Worm (Caenorhabditis elegans): ENCODE data around the gene argn-1.

DNA sequence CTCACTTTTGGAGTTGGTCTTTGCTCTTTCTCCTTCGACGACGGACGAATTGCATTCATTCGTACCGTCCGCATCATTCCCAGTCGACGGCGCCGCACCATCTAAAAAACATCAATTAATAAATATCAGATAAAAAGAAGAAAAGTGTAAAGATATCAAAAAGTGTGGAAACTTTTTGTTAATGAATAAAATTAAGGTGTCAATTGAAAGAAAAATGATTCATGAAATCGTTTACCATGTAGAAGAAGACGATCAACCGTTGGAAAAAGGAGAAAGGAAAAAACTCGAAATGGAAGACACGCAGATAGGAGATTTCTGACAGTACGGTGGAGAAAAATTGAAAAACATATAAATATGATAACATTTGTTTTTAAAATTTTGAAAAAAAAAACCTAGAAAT, 50.3 kb downstream of the argn-1 start, which contains the start of gene set-19:
- TF ChIP-seq T22C8.4 (GFP tag; IDR thresholded peaks at IDR 0.05) (no peak), ztf-29 (GFP tag; IDR thresholded peaks at IDR 0.05) (no peak), flt-1 (GFP tag; IDR thresholded peaks at IDR 0.05) (no peak), cog-1 (tag; optimal IDR thresholded peaks at IDR 0.05) (no peak), med-1 (GFP tag; optimal IDR thresholded peaks at IDR 0.05; ENCODE audit: insufficient read depth) (no peak), tab-1 (GFP tag; IDR thresholded peaks at IDR 0.05) (no peak), ztf-23 (GFP tag; IDR thresholded peaks at IDR 0.05) (no peak)

Data from whole organism, midembryonic.